Worm (Caenorhabditis elegans) whole organism, L1 larva: Measurements from ENCODE around the gene Y79H2A.4.

Experiments used
- C16A3.4 ChIP-seq: fragments of 150-350 bp; optimal IDR thresholded peaks from 2 replicates; lab custom pipeline; 2014; ENCODE audit warnings: missing biosample characterization, missing genetic modification characterization
- C34B4.2 ChIP-seq: sonication (generic microtip); optimal IDR thresholded peaks from 2 replicates; lab custom pipeline; 2017; ENCODE audit warnings: mild to moderate bottlenecking, missing genetic modification characterization, missing compliant biosample characterization
- F16B12.6 ChIP-seq: fragments of 150-350 bp; optimal IDR thresholded peaks from 2 replicates; lab custom pipeline; 2014; ENCODE audit warnings: missing biosample characterization, missing genetic modification characterization
- Y116A8C.19 ChIP-seq: sonication (generic microtip); optimal IDR thresholded peaks from 2 replicates; lab custom pipeline; 2016; ENCODE audit warnings: missing compliant biosample characterization, missing genetic modification characterization, borderline replicate concordance
- aha-1 ChIP-seq: fragments of 150-350 bp; optimal IDR thresholded peaks from 2 replicates; lab custom pipeline; 2014; ENCODE audit warnings: missing biosample characterization, missing genetic modification characterization
- ceh-63 ChIP-seq: fragments of 200-800 bp; sonication (Bioruptor generic); optimal IDR thresholded peaks from 2 replicates; lab custom pipeline; 2018; ENCODE audit warnings: mild to moderate bottlenecking, missing genetic modification characterization, missing compliant biosample characterization
- ceh-82 ChIP-seq, 3 experiments: fragments of 150-350 bp in 1 of 3; sonication (generic microtip) in 2 of 3; optimal IDR thresholded peaks; 2 replicates each; lab custom pipeline; 2014 to 2017; ENCODE audit warnings: missing biosample characterization in 3 of 3, missing genetic modification characterization in 3 of 3
- dpl-1 ChIP-seq, 3 experiments: fragments of 150-350 bp in 2 of 3; sonication (generic microtip) in 1 of 3; optimal IDR thresholded peaks; 2 replicates each; lab custom pipeline; 2014 to 2017; ENCODE audit warnings: missing biosample characterization in 3 of 3, missing genetic modification characterization in 3 of 3, missing genetic modification reagents in 3 of 3
- efl-3 ChIP-seq: fragments of 200-800 bp; sonication (Bioruptor generic); optimal IDR thresholded peaks from 2 replicates; lab custom pipeline; 2018; ENCODE audit warnings: mild to moderate bottlenecking, missing genetic modification characterization, missing compliant biosample characterization
- egl-13 ChIP-seq: sonication (generic microtip); optimal IDR thresholded peaks from 2 replicates; lab custom pipeline; 2016; ENCODE audit warnings: missing genotype, missing genetic modification reagents, missing genetic modification characterization, missing compliant biosample characterization
- egl-27 ChIP-seq, 2 experiments: fragments of 150-350 bp in 1 of 2; sonication (generic microtip); optimal IDR thresholded peaks; 3 replicates each; lab custom pipeline; 2017 to 2018; ENCODE audit warnings: missing biosample characterization in 2 of 2, missing genetic modification characterization in 2 of 2, missing genetic modification reagents in 2 of 2
- elt-2 ChIP-seq: sonication (generic microtip); optimal IDR thresholded peaks from 2 replicates; lab custom pipeline; 2016; ENCODE audit warnings: missing genetic modification characterization, mild to moderate bottlenecking, inconsistent platforms, missing compliant biosample characterization, missing genetic modification reagents
- elt-3 ChIP-seq, 6 experiments: fragments of 150-350 bp in 1 of 6; sonication (generic microtip); optimal IDR thresholded peaks; 2 replicates each; lab custom pipeline; 2017 to 2018; ENCODE audit warnings: missing biosample characterization in 6 of 6, missing genetic modification characterization in 6 of 6, inconsistent platforms in 1 of 6
- ets-5 ChIP-seq: fragments of 200-800 bp; sonication (Bioruptor generic); IDR thresholded peaks from 2 replicates; pipeline ENCODE4 v1.3.6; 2022; ENCODE audit warnings: missing genetic modification characterization, missing compliant biosample characterization
- fkh-10 ChIP-seq: sonication (generic microtip); optimal IDR thresholded peaks from 2 replicates; lab custom pipeline; 2017; ENCODE audit warnings: missing biosample characterization, missing genetic modification reagents, missing genetic modification characterization
- fkh-8 ChIP-seq: sonication (generic microtip); optimal IDR thresholded peaks from 2 replicates; lab custom pipeline; 2016; ENCODE audit warnings: mild to moderate bottlenecking, missing genetic modification characterization, missing compliant biosample characterization
- grh-1 ChIP-seq: fragments of 200-800 bp; sonication (Bioruptor generic); IDR thresholded peaks from 2 replicates; pipeline ENCODE4 v1.3.6; 2022; ENCODE audit warnings: missing genetic modification reagents, missing genetic modification characterization, missing compliant biosample characterization
- hlh-4 ChIP-seq: sonication (generic microtip); optimal IDR thresholded peaks from 2 replicates; lab custom pipeline; 2016; ENCODE audit warnings: mild to moderate bottlenecking, missing genetic modification characterization, missing compliant biosample characterization
- hpl-2 ChIP-seq: fragments of 150-350 bp; optimal IDR thresholded peaks from 2 replicates; lab custom pipeline; 2014; ENCODE audit warnings: missing biosample characterization, missing genetic modification reagents, missing genetic modification characterization
- irx-1 ChIP-seq: sonication (generic microtip); optimal IDR thresholded peaks from 2 replicates; lab custom pipeline; 2016; ENCODE audit warnings: missing genetic modification characterization, missing compliant biosample characterization
- isw-1 ChIP-seq: fragments of 200-800 bp; sonication (Bioruptor generic); IDR thresholded peaks from 2 replicates; pipeline ENCODE4 v1.3.6; 2022; ENCODE audit warnings: missing genetic modification characterization, missing compliant biosample characterization
- lin-14 ChIP-seq: fragments of 200-800 bp; sonication (Bioruptor generic); optimal IDR thresholded peaks from 2 replicates; lab custom pipeline; 2018; ENCODE audit warnings: mild to moderate bottlenecking, missing genetic modification characterization, moderate library complexity, missing compliant biosample characterization
- lir-3 ChIP-seq: sonication (generic microtip); optimal IDR thresholded peaks from 2 replicates; lab custom pipeline; 2016; ENCODE audit warnings: mild to moderate bottlenecking, missing genetic modification characterization, moderate library complexity, missing compliant biosample characterization; ENCODE audit not compliant: poor library complexity
- lsy-2 ChIP-seq, 2 experiments: fragments of 150-350 bp; optimal IDR thresholded peaks; 2 replicates each; lab custom pipeline; 2014; ENCODE audit warnings: missing biosample characterization in 2 of 2, missing genetic modification characterization in 2 of 2
- mab-9 ChIP-seq: fragments of 200-800 bp; sonication (Bioruptor generic); IDR thresholded peaks from 2 replicates; pipeline ENCODE4 v1.3.6; 2022; ENCODE audit warnings: missing genetic modification reagents, missing genetic modification characterization, missing compliant biosample characterization
- mef-2 ChIP-seq: fragments of 150-350 bp; optimal IDR thresholded peaks from 2 replicates; lab custom pipeline; 2014; ENCODE audit warnings: missing biosample characterization, missing genetic modification characterization
- mep-1 ChIP-seq: fragments of 150-350 bp; optimal IDR thresholded peaks from 2 replicates; lab custom pipeline; 2014; ENCODE audit warnings: missing biosample characterization, missing genetic modification characterization
- nhr-12 ChIP-seq: sonication (generic microtip); optimal IDR thresholded peaks from 2 replicates; lab custom pipeline; 2017; ENCODE audit warnings: missing biosample characterization, missing genetic modification characterization
- nhr-19 ChIP-seq: fragments of 200-800 bp; sonication (Bioruptor generic); conservative IDR thresholded peaks from 2 replicates; pipeline ENCODE4 v1.3.6; 2022; ENCODE audit warnings: missing genetic modification characterization, missing compliant biosample characterization
- nhr-20 ChIP-seq: sonication (generic microtip); optimal IDR thresholded peaks from 2 replicates; lab custom pipeline; 2016; ENCODE audit warnings: mild to moderate bottlenecking, missing genetic modification characterization, missing compliant biosample characterization
- nhr-237 ChIP-seq: fragments of 150-350 bp; optimal IDR thresholded peaks from 2 replicates; lab custom pipeline; 2014; ENCODE audit warnings: missing biosample characterization, missing genetic modification characterization
- nhr-28 ChIP-seq: fragments of 150-350 bp; optimal IDR thresholded peaks from 2 replicates; lab custom pipeline; 2014; ENCODE audit warnings: missing biosample characterization, missing genetic modification characterization
- nhr-47 ChIP-seq: sonication (generic microtip); optimal IDR thresholded peaks from 2 replicates; lab custom pipeline; 2016; ENCODE audit warnings: mild to moderate bottlenecking, missing genetic modification characterization, moderate library complexity, missing compliant biosample characterization
- nhr-71 ChIP-seq: sonication (generic microtip); optimal IDR thresholded peaks from 2 replicates; lab custom pipeline; 2016; ENCODE audit warnings: mild to moderate bottlenecking, missing genetic modification characterization, moderate library complexity, missing compliant biosample characterization
- nhr-76 ChIP-seq: sonication (generic microtip); optimal IDR thresholded peaks from 2 replicates; lab custom pipeline; 2017; ENCODE audit warnings: missing biosample characterization, missing genetic modification characterization
- nhr-90 ChIP-seq: sonication (generic microtip); optimal IDR thresholded peaks from 2 replicates; lab custom pipeline; 2016; ENCODE audit warnings: mild to moderate bottlenecking, missing genetic modification characterization, missing compliant biosample characterization; ENCODE audit not compliant: poor library complexity
- pag-3 ChIP-seq: sonication (generic microtip); optimal IDR thresholded peaks from 2 replicates; lab custom pipeline; 2017; ENCODE audit warnings: missing genetic modification characterization, mild to moderate bottlenecking, missing compliant biosample characterization, antibody characterized with exemption, borderline replicate concordance; ENCODE audit not compliant: insufficient read depth
- rnt-1 ChIP-seq: sonication (generic microtip); optimal IDR thresholded peaks from 2 replicates; lab custom pipeline; 2016; ENCODE audit warnings: mild to moderate bottlenecking, missing genetic modification characterization, moderate library complexity, missing compliant biosample characterization
- skn-1 ChIP-seq: fragments of 150-350 bp; optimal IDR thresholded peaks from 2 replicates; lab custom pipeline; 2014; ENCODE audit warnings: missing biosample characterization, missing genetic modification characterization
- snu-23 ChIP-seq: sonication (generic microtip); optimal IDR thresholded peaks from 2 replicates; lab custom pipeline; 2016; ENCODE audit warnings: missing genetic modification characterization, missing compliant biosample characterization
- sox-4 ChIP-seq: sonication (generic microtip); optimal IDR thresholded peaks from 2 replicates; lab custom pipeline; 2016; ENCODE audit warnings: missing genetic modification characterization, missing compliant biosample characterization
- swsn-7 ChIP-seq: sonication (generic microtip); optimal IDR thresholded peaks from 2 replicates; lab custom pipeline; 2016; ENCODE audit warnings: missing genetic modification characterization, missing compliant biosample characterization
- unc-86 ChIP-seq: sonication (generic microtip); optimal IDR thresholded peaks from 2 replicates; lab custom pipeline; 2016; ENCODE audit warnings: missing genetic modification characterization, missing compliant biosample characterization
- unc-98 ChIP-seq: fragments of 200-800 bp; sonication (Bioruptor generic); IDR thresholded peaks from 2 replicates; pipeline ENCODE4 v1.3.6; 2022; ENCODE audit warnings: missing genetic modification characterization, missing compliant biosample characterization
- xbp-1 ChIP-seq: sonication (generic microtip); optimal IDR thresholded peaks from 2 replicates; lab custom pipeline; 2016; ENCODE audit warnings: missing genetic modification characterization, missing compliant biosample characterization
- zag-1 ChIP-seq: fragments of 150-350 bp; optimal IDR thresholded peaks from 2 replicates; lab custom pipeline; 2014; ENCODE audit warnings: missing biosample characterization, missing genetic modification characterization
- zip-4 ChIP-seq: fragments of 200-800 bp; sonication (Bioruptor generic); optimal IDR thresholded peaks from 2 replicates; lab custom pipeline; 2018; ENCODE audit warnings: mild to moderate bottlenecking, missing genetic modification characterization, moderate library complexity, missing compliant biosample characterization
- ztf-11 ChIP-seq, 2 experiments: sonication (generic microtip); optimal IDR thresholded peaks; 2 replicates each; lab custom pipeline; 2016 to 2017; ENCODE audit warnings: missing genetic modification characterization in 2 of 2, missing biosample characterization in 1 of 2, missing compliant biosample characterization in 1 of 2
- ztf-4 ChIP-seq: fragments of 150-350 bp; optimal IDR thresholded peaks from 2 replicates; lab custom pipeline; 2014; ENCODE audit warnings: missing biosample characterization, missing genetic modification characterization

Gene Y79H2A.4

ce11 chrIII:12002850-12003249 lies 38.2 kb upstream of the Y79H2A.4 start, which contains the start of gene Y56A3A.33:
Gene Y56A3A.33 (minus strand): TSS chrIII:12002950.
- TF ChIP-seq hpl-2 (GFP tag; lab: Kevin White, UChicago), result no peak
- TF ChIP-seq rnt-1 (tag; lab: Kevin White, UChicago), result no peak
- no peak for TF ChIP-seq egl-13 (tag; lab: Kevin White, UChicago)
- no peak for TF ChIP-seq grh-1 (GFP tag; lab: Robert Waterston, UW)
- no peak for TF ChIP-seq efl-3 (GFP tag; lab: Kevin White, UChicago)
- TF ChIP-seq dpl-1 (GFP tag; optimal IDR thresholded peaks at IDR 0.05; lab: Kevin White, UChicago), result no peak
- no peak for TF ChIP-seq aha-1 (tag; lab: Kevin White, UChicago)
- TF ChIP-seq swsn-7 (tag; lab: Kevin White, UChicago), result no peak
- TF ChIP-seq Y116A8C.19 (tag; lab: Kevin White, UChicago), result no peak
- TF ChIP-seq skn-1 (tag; lab: Kevin White, UChicago), result no peak
- no peak for TF ChIP-seq fkh-10 (GFP tag; lab: Kevin White, UChicago)
- TF ChIP-seq sox-4 (tag; lab: Kevin White, UChicago), result no peak
- no peak for TF ChIP-seq F16B12.6 (tag; lab: Kevin White, UChicago)
- TF ChIP-seq mef-2 (tag; lab: Kevin White, UChicago), result no peak
- no peak for TF ChIP-seq hlh-4 (tag; lab: Kevin White, UChicago)
- no peak for TF ChIP-seq C34B4.2 (tag; lab: Kevin White, UChicago)
- TF ChIP-seq mab-9 (GFP tag; lab: Robert Waterston, UW), result no peak
- no peak for TF ChIP-seq nhr-47 (tag; lab: Kevin White, UChicago)

ce11 chrIII:12003264-12003663 lies 37.8 kb upstream of the Y79H2A.4 start:
- TF ChIP-seq grh-1 (GFP tag; lab: Robert Waterston, UW), result 0 out of 2 replicates have a peak, but pooled peaks have one; percentile 9
- peak; percentile 72 for TF ChIP-seq nhr-90 (tag; lab: Kevin White, UChicago)
- no peak for TF ChIP-seq zip-4 (GFP tag; lab: Kevin White, UChicago)
- TF ChIP-seq nhr-76 (tag; lab: Kevin White, UChicago), result no peak
- TF ChIP-seq ztf-4 (tag; lab: Kevin White, UChicago), result no peak
- TF ChIP-seq mep-1, result peak; percentile 32
- TF ChIP-seq F16B12.6 (tag; lab: Kevin White, UChicago), result no peak
- no peak for TF ChIP-seq aha-1 (tag; lab: Kevin White, UChicago)
- peak; percentile 20 to 65 for TF ChIP-seq lsy-2 (tag; optimal IDR thresholded peaks at IDR 0.05; lab: Kevin White, UChicago)
- no peak for TF ChIP-seq egl-13 (tag; lab: Kevin White, UChicago)
- TF ChIP-seq ceh-63 (GFP tag; lab: Kevin White, UChicago), result no peak
- TF ChIP-seq Y116A8C.19 (tag; lab: Kevin White, UChicago), result no peak
- no peak for TF ChIP-seq hpl-2 (GFP tag; lab: Kevin White, UChicago)
- TF ChIP-seq unc-86 (tag; lab: Kevin White, UChicago), result no peak
- TF ChIP-seq ztf-11 (tag; optimal IDR thresholded peaks at IDR 0.05; lab: Kevin White, UChicago), result no peak
- TF ChIP-seq lin-14 (GFP tag; lab: Kevin White, UChicago), result peak; percentile 81
- peak; percentile 39 for TF ChIP-seq xbp-1 (tag; lab: Kevin White, UChicago)
- peak; percentile 30 for TF ChIP-seq skn-1 (tag; lab: Kevin White, UChicago)
- peak; percentile 98 for TF ChIP-seq nhr-20 (tag; lab: Kevin White, UChicago)
- no peak for TF ChIP-seq zag-1 (tag; lab: Kevin White, UChicago)
- TF ChIP-seq elt-2 (tag; lab: Kevin White, UChicago), result peak; percentile 80
- no peak for TF ChIP-seq fkh-8 (tag; lab: Kevin White, UChicago)
- TF ChIP-seq ets-5 (GFP tag; lab: Robert Waterston, UW), result no peak
- no peak for TF ChIP-seq nhr-237 (tag; lab: Kevin White, UChicago)
- peak; percentile 74 for TF ChIP-seq snu-23 (GFP tag; lab: Kevin White, UChicago)
- no peak for TF ChIP-seq ceh-82 (tag; optimal IDR thresholded peaks at IDR 0.05; lab: Kevin White, UChicago)
- TF ChIP-seq nhr-19 (GFP tag; lab: Robert Waterston, UW), result peak; percentile 42
- no peak for TF ChIP-seq pag-3 (tag; lab: Kevin White, UChicago)
- TF ChIP-seq C16A3.4, result peak; percentile 61
- TF ChIP-seq swsn-7 (tag; lab: Kevin White, UChicago), result peak; percentile 12
- no peak for TF ChIP-seq unc-98
- TF ChIP-seq nhr-12 (tag; lab: Kevin White, UChicago), result no peak
- no peak for TF ChIP-seq egl-27 (tag; optimal IDR thresholded peaks at IDR 0.05; lab: Kevin White, UChicago)
- TF ChIP-seq elt-3 (tag; optimal IDR thresholded peaks at IDR 0.05; lab: Kevin White, UChicago), result peak in 2 of 6 experiments; percentile 45 to 80
- TF ChIP-seq nhr-28 (tag; lab: Kevin White, UChicago), result no peak
- TF ChIP-seq irx-1 (tag; lab: Kevin White, UChicago), result no peak
- no peak for TF ChIP-seq isw-1 (GFP tag; lab: Robert Waterston, UW)
- no peak for TF ChIP-seq lir-3
- peak; percentile 71 for TF ChIP-seq nhr-71 (tag; lab: Kevin White, UChicago)
